Fruit fly (Drosophila melanogaster): ENCODE results near the gene Plzf.

Plzf gene

DNA sequence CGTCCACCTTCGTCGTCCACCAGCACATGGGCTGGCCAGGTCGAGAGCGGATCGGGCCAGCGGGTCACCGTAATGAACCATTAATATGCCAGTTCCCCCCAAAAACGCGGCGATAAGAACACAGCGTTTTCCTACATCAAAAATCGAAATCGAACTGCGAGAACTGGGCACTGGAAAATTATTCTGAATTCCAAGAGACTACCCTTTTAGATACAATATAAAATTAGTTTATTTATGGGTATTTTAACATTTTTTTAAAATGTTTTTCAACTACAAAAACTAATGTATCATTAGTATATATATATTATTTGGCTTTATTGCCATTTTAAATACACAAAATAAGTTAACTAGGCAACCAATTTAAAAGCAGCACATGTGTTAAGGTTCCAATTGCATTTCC, 30.0 kb upstream of the Plzf start:
- TF ChIP-seq CG7368 (GFP tag; optimal IDR thresholded peaks at IDR 0.05) (no peak), vri (GFP tag; optimal IDR thresholded peaks at IDR 0.05) (no peak), dsx (GFP tag; optimal IDR thresholded peaks at IDR 0.05; ENCODE audit: poor library complexity, severe bottlenecking) (no peak), CG1621 (tag; optimal IDR thresholded peaks at IDR 0.05) (no peak), Ets21C (GFP tag; optimal IDR thresholded peaks at IDR 0.05) (no peak), svp (GFP tag) (peak; percentile 61)

DNA sequence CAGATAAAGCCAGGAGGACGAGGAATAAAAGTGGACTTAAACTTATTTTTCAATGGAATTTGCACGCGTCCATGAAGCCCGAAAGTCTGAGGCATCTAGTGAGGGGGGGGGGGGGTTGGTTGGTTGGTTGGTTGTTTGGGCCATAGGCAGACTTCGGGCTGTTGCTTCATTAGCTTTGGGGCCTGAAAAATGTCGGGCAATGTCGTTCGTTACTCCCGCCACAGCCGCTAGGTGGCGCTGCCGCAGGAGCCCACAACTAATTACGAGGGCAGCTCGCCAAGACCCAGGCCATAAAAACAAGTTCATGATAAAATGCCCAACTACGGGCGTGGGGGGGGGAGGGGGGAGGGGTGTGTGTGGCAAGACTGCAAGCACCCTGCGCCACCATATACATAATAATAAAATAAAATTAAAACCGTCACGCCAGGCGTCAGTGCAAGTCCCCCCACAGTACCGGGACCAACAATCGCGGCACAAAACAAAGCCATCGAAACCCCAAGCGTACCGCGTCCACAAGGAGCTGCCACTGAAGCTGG, 29.5 kb upstream of the Plzf start:
- TF ChIP-seq ss (GFP tag; optimal IDR thresholded peaks at IDR 0.05) (peak; percentile 1 to 30), CG32006 (GFP tag; optimal IDR thresholded peaks at IDR 0.05) (no peak)

DNA sequence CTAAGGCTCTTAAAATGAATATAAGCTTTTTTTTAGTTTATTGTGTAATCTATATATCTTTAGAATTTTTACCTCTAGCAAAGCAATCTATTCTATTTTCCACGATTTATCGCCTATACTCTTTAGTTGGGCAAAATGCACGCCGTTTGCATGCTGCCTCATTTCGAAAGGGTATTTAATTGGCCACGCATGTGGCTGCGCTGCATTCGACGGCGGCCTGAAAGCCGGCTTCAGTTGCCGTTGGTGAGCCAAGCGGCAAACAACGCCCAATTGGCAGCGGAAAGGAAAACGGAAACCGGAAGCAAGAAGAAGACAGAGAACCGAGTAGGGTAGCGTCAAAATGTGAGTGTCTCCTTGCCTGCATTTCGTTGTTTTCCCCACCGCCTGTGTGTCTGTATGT, 27.1 kb upstream of the Plzf start, which contains the start of gene CG14947:
Gene CG14947 (plus strand): TSS at position 251 of the 400 bp plus-strand sequence.
- TF ChIP-seq net (GFP tag; optimal IDR thresholded peaks at IDR 0.05) (peak; percentile 10), Blimp-1 (GFP tag; optimal IDR thresholded peaks at IDR 0.05) (no peak), Lpt (GFP tag; optimal IDR thresholded peaks at IDR 0.05) (no peak), Met (GFP tag; optimal IDR thresholded peaks at IDR 0.05) (peak; percentile 17), CG4318 (GFP tag; optimal IDR thresholded peaks at IDR 0.05) (no peak), Sox102F (GFP tag; optimal IDR thresholded peaks at IDR 0.05) (peak; percentile 20), spab (GFP tag; optimal IDR thresholded peaks at IDR 0.05) (no peak), Sox15 (GFP tag; optimal IDR thresholded peaks at IDR 0.05) (no peak), fd85E (GFP tag; optimal IDR thresholded peaks at IDR 0.05) (no peak), Eip75B (GFP tag; optimal IDR thresholded peaks at IDR 0.05) (peak; percentile 34), esn (GFP tag; optimal IDR thresholded peaks at IDR 0.05) (peak; percentile 26), Eip93F (GFP tag; optimal IDR thresholded peaks at IDR 0.05) (no peak), CG3919 (GFP tag; optimal IDR thresholded peaks at IDR 0.05) (peak; percentile 2), lz (GFP tag; optimal IDR thresholded peaks at IDR 0.05) (peak; percentile 5), CG8319 (GFP tag; optimal IDR thresholded peaks at IDR 0.05) (no peak), Gug (GFP tag; IDR thresholded peaks at IDR 0.05) (no peak), topi (GFP tag; optimal IDR thresholded peaks at IDR 0.05) (peak; percentile 0), vri (GFP tag; optimal IDR thresholded peaks at IDR 0.05) (no peak), CG15336 (GFP tag; IDR thresholded peaks at IDR 0.05) (peak; percentile 51), CG11294 (GFP tag; IDR thresholded peaks at IDR 0.05) (no peak), Eip78C (GFP tag) (peak; percentile 75), svp (GFP tag) (no peak), CG8119 (GFP tag; IDR thresholded peaks at IDR 0.05) (0 out of 3 replicates have a peak, but pooled peaks have one; percentile 37), OdsH (GFP tag; optimal IDR thresholded peaks at IDR 0.05) (peak; percentile 36), fkh (GFP tag; optimal IDR thresholded peaks at IDR 0.05) (no peak), CG7368 (GFP tag; optimal IDR thresholded peaks at IDR 0.05) (no peak), achi (GFP tag; optimal IDR thresholded peaks at IDR 0.05) (peak; percentile 15), Hr4 (GFP tag; optimal IDR thresholded peaks at IDR 0.05) (peak; percentile 47), eg (GFP tag; IDR thresholded peaks at IDR 0.05) (0 out of 3 replicates have a peak, but pooled peaks have one; percentile 29), CG32006 (GFP tag; optimal IDR thresholded peaks at IDR 0.05) (peak; percentile 37), CG6854 (GFP tag; optimal IDR thresholded peaks at IDR 0.05) (no peak), Ets96B (tag; optimal IDR thresholded peaks at IDR 0.05) (no peak), CG10669 (GFP tag; optimal IDR thresholded peaks at IDR 0.05) (no peak), CG11762 (GFP tag; optimal IDR thresholded peaks at IDR 0.05; ENCODE audit: insufficient read depth) (no peak), salr (GFP tag; optimal IDR thresholded peaks at IDR 0.05) (no peak), dsx (GFP tag; optimal IDR thresholded peaks at IDR 0.05; ENCODE audit: poor library complexity, severe bottlenecking) (no peak), Ets21C (GFP tag; optimal IDR thresholded peaks at IDR 0.05) (no peak), CG34406 (GFP tag; optimal IDR thresholded peaks at IDR 0.05) (peak; percentile 4), dac (GFP tag; optimal IDR thresholded peaks at IDR 0.05) (no peak), CG9139 (GFP tag; optimal IDR thresholded peaks at IDR 0.05) (peak; percentile 20), cyc (GFP tag; optimal IDR thresholded peaks at IDR 0.05) (no peak), CG6276 (GFP tag; optimal IDR thresholded peaks at IDR 0.05) (no peak), CG31627 (GFP tag; optimal IDR thresholded peaks at IDR 0.05) (peak; percentile 16), CG6163 (GFP tag; IDR thresholded peaks at IDR 0.05) (no peak; the same call in 2 of the 3 replicates), ss (GFP tag; optimal IDR thresholded peaks at IDR 0.05) (peak; percentile 21 to 39), acj6 (GFP tag; optimal IDR thresholded peaks at IDR 0.05) (no peak)

Measured in whole organism, prepupa.